Fruit fly (Drosophila melanogaster): ENCODE measurements around the gene Lkb1.

Gene Lkb1

DNA sequence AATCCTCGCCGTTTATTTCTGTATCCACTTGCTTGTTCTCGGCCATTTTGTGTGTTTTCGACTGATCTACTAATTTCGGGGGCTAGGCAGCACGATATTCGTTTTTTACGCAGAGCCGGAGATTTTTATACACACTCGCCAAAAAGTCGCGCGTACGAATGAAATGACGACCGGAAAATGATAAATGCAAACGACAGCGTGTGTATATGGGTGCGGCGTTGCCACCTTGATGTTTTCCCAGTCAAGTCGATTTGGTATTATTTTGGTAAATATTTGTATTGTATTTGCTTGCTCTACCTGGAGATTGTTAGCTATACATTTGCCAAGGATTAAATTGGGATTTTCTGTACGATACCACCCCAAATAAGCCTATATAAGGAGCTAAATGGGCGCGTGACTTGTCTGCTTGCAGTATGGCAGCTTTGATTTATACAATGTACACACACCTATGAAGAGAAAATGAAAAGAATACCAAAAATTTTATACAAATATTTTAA lies 30.4 kb upstream of the Lkb1 start, which contains the start of gene sqd (continued):
- TF ChIP-seq HmgZ (tag; optimal IDR thresholded peaks at IDR 0.05) (peak; percentile 37), CG43689 (GFP tag; IDR thresholded peaks at IDR 0.05) (no peak), D19B (GFP tag; optimal IDR thresholded peaks at IDR 0.05) (peak; percentile 13), MBD-R2 (GFP tag; IDR thresholded peaks at IDR 0.05) (peak; percentile 27; the same call in 1 of the 2 replicates), crol (GFP tag; IDR thresholded peaks at IDR 0.05) (no peak), pb (GFP tag; optimal IDR thresholded peaks at IDR 0.05) (no peak), nerfin-1 (tag; optimal IDR thresholded peaks at IDR 0.05) (peak; percentile 45), tin (GFP tag; optimal IDR thresholded peaks at IDR 0.05) (peak; percentile 31), CG16779 (GFP tag; IDR thresholded peaks at IDR 0.05) (no peak), CG4282 (GFP tag; optimal IDR thresholded peaks at IDR 0.05) (no peak), CG4404 (GFP tag; IDR thresholded peaks at IDR 0.05) (no peak), CG2875 (GFP tag; optimal IDR thresholded peaks at IDR 0.05) (no peak), Dek (tag; optimal IDR thresholded peaks at IDR 0.05) (no peak), eve (GFP tag; optimal IDR thresholded peaks at IDR 0.05) (peak in 1 of 2 experiments; percentile 79), CG1602 (GFP tag; optimal IDR thresholded peaks at IDR 0.05) (no peak), CG2678 (tag; optimal IDR thresholded peaks at IDR 0.05) (peak; percentile 34), CG7928 (GFP tag; optimal IDR thresholded peaks at IDR 0.05) (no peak), repo (GFP tag; optimal IDR thresholded peaks at IDR 0.05) (no peak), gt (GFP tag; IDR thresholded peaks at IDR 0.05) (no peak), CG6813 (GFP tag; optimal IDR thresholded peaks at IDR 0.05) (peak; percentile 58), CG2202 (tag; optimal IDR thresholded peaks at IDR 0.05) (peak; percentile 5), CG30403 (GFP tag; optimal IDR thresholded peaks at IDR 0.05) (peak; percentile 40), Awh (GFP tag; IDR thresholded peaks at IDR 0.05) (0 out of 2 replicates have a peak, but pooled peaks have one; percentile 25), CG42726 (GFP tag; IDR thresholded peaks at IDR 0.05; ENCODE audit: partially characterized antibody) (no peak; the same call in 1 of the 2 replicates), CG32767 (GFP tag; IDR thresholded peaks at IDR 0.05) (peak; percentile 83), Xrp1 (GFP tag; IDR thresholded peaks at IDR 0.05) (0 out of 2 replicates have a peak, but pooled peaks have one; percentile 27), E2f2 (GFP tag; IDR thresholded peaks at IDR 0.05) (peak; percentile 45), CG30020 (tag; optimal IDR thresholded peaks at IDR 0.05) (peak; percentile 93), seq (GFP tag; IDR thresholded peaks at IDR 0.05) (no peak), Doc3 (GFP tag; IDR thresholded peaks at IDR 0.05; ENCODE audit: partially characterized antibody) (no peak), z (GFP tag; IDR thresholded peaks at IDR 0.05) (no peak), gem (tag; optimal IDR thresholded peaks at IDR 0.05) (peak; percentile 36), Neu2 (GFP tag; optimal IDR thresholded peaks at IDR 0.05; ENCODE audit: borderline replicate concordance) (no peak), CG12071 (GFP tag; optimal IDR thresholded peaks at IDR 0.05) (no peak), ro (GFP tag; IDR thresholded peaks at IDR 0.05) (no peak), Nf-YA (GFP tag; IDR thresholded peaks at IDR 0.05) (no peak), maf-S (GFP tag; optimal IDR thresholded peaks at IDR 0.05) (no peak), Ada2b (GFP tag; IDR thresholded peaks at IDR 0.05) (no peak; the same call in 1 of the 2 replicates), sc (optimal IDR thresholded peaks at IDR 0.05) (no peak), sc (GFP tag; optimal IDR thresholded peaks at IDR 0.05) (peak; percentile 3), CG7271 (tag; optimal IDR thresholded peaks at IDR 0.05) (no peak), Hmr (GFP tag; optimal IDR thresholded peaks at IDR 0.05) (peak; percentile 56), Elba2 (GFP tag; optimal IDR thresholded peaks at IDR 0.05) (no peak), CG9727 (GFP tag; optimal IDR thresholded peaks at IDR 0.05) (peak; percentile 61), CG1603 (tag; optimal IDR thresholded peaks at IDR 0.05) (peak; percentile 83), HLH3B (GFP tag; IDR thresholded peaks at IDR 0.05) (peak; percentile 13; the same call in 1 of the 2 replicates), Myb (GFP tag; optimal IDR thresholded peaks at IDR 0.05) (peak; percentile 39), dimm (GFP tag; IDR thresholded peaks at IDR 0.05) (no peak), Dll (GFP tag; IDR thresholded peaks at IDR 0.05; ENCODE audit: partially characterized antibody) (no peak), CG2116 (GFP tag; optimal IDR thresholded peaks at IDR 0.05) (peak; percentile 68), Sin3A (optimal IDR thresholded peaks at IDR 0.05) (peak; percentile 25), CG12155 (GFP tag; optimal IDR thresholded peaks at IDR 0.05) (peak; percentile 33)

Data from whole organism, embryonic.